Fruit fly (Drosophila melanogaster): ENCODE measurements around the gene GatC.

dm6 chr2L:13838647-13839390 is 5.9 kb upstream of the GatC start:
- peak; percentile 17 for TF ChIP-seq CG31627 (GFP tag; optimal IDR thresholded peaks at IDR 0.05)
- TF ChIP-seq fd85E (GFP tag; optimal IDR thresholded peaks at IDR 0.05), result no peak
- TF ChIP-seq Met (GFP tag; optimal IDR thresholded peaks at IDR 0.05), result peak; percentile 30
- no peak for TF ChIP-seq Lpt (GFP tag; optimal IDR thresholded peaks at IDR 0.05)
- no peak for TF ChIP-seq dac (GFP tag; optimal IDR thresholded peaks at IDR 0.05)
- TF ChIP-seq Eip78C (GFP tag), result peak; percentile 68
- no peak for TF ChIP-seq acj6 (GFP tag; optimal IDR thresholded peaks at IDR 0.05)
- TF ChIP-seq Sox102F (GFP tag; optimal IDR thresholded peaks at IDR 0.05), result no peak
- TF ChIP-seq Hr39 (GFP tag; optimal IDR thresholded peaks at IDR 0.05), result peak; percentile 3
- TF ChIP-seq CG4318 (GFP tag; optimal IDR thresholded peaks at IDR 0.05), result no peak
- no peak for TF ChIP-seq dsx (GFP tag; optimal IDR thresholded peaks at IDR 0.05; ENCODE audit: poor library complexity, severe bottlenecking)
- TF ChIP-seq achi (GFP tag; optimal IDR thresholded peaks at IDR 0.05), result no peak
- peak; percentile 20 for TF ChIP-seq lz (GFP tag; optimal IDR thresholded peaks at IDR 0.05)
